Fruit fly (Drosophila melanogaster) whole organism, embryonic: ENCODE results near the gene AstCC.

ENCODE experiments used
- Asciz ChIP-seq: fragments of 200-800 bp; sonication (Bioruptor generic); optimal IDR thresholded peaks from 2 replicates; lab custom pipeline; 2017; ENCODE audit warnings: missing biosample characterization, mild to moderate bottlenecking, missing genetic modification characterization, missing genetic modification reagents
- Blimp-1 ChIP-seq: fragments of 200-800 bp; sonication (Bioruptor generic); optimal IDR thresholded peaks from 3 replicates; lab custom pipeline; 2018; ENCODE audit warnings: missing biosample characterization, missing genetic modification characterization, mild to moderate bottlenecking, moderate library complexity, missing genetic modification reagents
- CG10431 ChIP-seq: fragments of 200-800 bp; sonication (Bioruptor generic); optimal IDR thresholded peaks from 3 replicates; lab custom pipeline; 2018; ENCODE audit warnings: missing biosample characterization, mild to moderate bottlenecking, missing genetic modification characterization
- CG10543 ChIP-seq: fragments of 200-800 bp; sonication (Bioruptor generic); optimal IDR thresholded peaks from 3 replicates; lab custom pipeline; 2017; ENCODE audit warnings: missing biosample characterization, mild to moderate bottlenecking, missing genetic modification characterization, moderate library complexity
- CG11398 ChIP-seq: fragments of 200-800 bp; sonication (Bioruptor generic); optimal IDR thresholded peaks from 2 replicates; lab custom pipeline; 2016; ENCODE audit warnings: missing biosample characterization, missing genetic modification characterization
- CG11723 ChIP-seq: fragments of 200-800 bp; sonication (Bioruptor generic); optimal IDR thresholded peaks from 2 replicates; lab custom pipeline; 2017; ENCODE audit warnings: missing biosample characterization, mild to moderate bottlenecking, missing genetic modification characterization
- CG13123 ChIP-seq: fragments of 200-800 bp; sonication (Bioruptor generic); optimal IDR thresholded peaks from 2 replicates; lab custom pipeline; 2016; ENCODE audit warnings: missing biosample characterization, missing genetic modification characterization
- CG13424 ChIP-seq: fragments of 200-800 bp; sonication (Bioruptor generic); optimal IDR thresholded peaks from 2 replicates; lab custom pipeline; 2019; ENCODE audit warnings: missing biosample characterization, mild to moderate bottlenecking, missing genetic modification characterization, moderate library complexity
- CG15011 ChIP-seq: fragments of 200-800 bp; sonication (Bioruptor generic); optimal IDR thresholded peaks from 3 replicates; lab custom pipeline; 2018; ENCODE audit warnings: missing biosample characterization, mild to moderate bottlenecking, missing genetic modification characterization
- CG1529 ChIP-seq: fragments of 200-800 bp; sonication (Bioruptor generic); optimal IDR thresholded peaks from 3 replicates; lab custom pipeline; 2018; ENCODE audit warnings: missing biosample characterization, missing genetic modification characterization
- CG15514 ChIP-seq: fragments of 200-800 bp; sonication (Bioruptor generic); optimal IDR thresholded peaks from 3 replicates; lab custom pipeline; 2017; ENCODE audit warnings: missing biosample characterization, missing genetic modification characterization, mild to moderate bottlenecking, moderate library complexity, missing genetic modification reagents
- CG15601 ChIP-seq: fragments of 200-800 bp; sonication (Bioruptor generic); optimal IDR thresholded peaks from 3 replicates; lab custom pipeline; 2019; ENCODE audit warnings: missing biosample characterization, mild to moderate bottlenecking, missing genetic modification characterization, moderate library complexity
- CG1792 ChIP-seq: fragments of 200-800 bp; sonication (Bioruptor generic); optimal IDR thresholded peaks from 2 replicates; lab custom pipeline; 2016; ENCODE audit warnings: missing biosample characterization, missing genetic modification characterization
- CG31388 ChIP-seq: fragments of 200-800 bp; sonication (Bioruptor generic); optimal IDR thresholded peaks from 2 replicates; lab custom pipeline; 2016; ENCODE audit warnings: missing biosample characterization, missing genetic modification characterization
- CG3281 ChIP-seq: fragments of 200-800 bp; sonication (Bioruptor generic); optimal IDR thresholded peaks from 3 replicates; lab custom pipeline; 2017; ENCODE audit warnings: missing biosample characterization, mild to moderate bottlenecking, missing genetic modification characterization
- CG5953 ChIP-seq: fragments of 200-800 bp; sonication (Bioruptor generic); IDR thresholded peaks from 2 replicates; pipeline ENCODE4 v1.3.6; 2022; ENCODE audit warnings: missing biosample characterization, missing genetic modification characterization
- CG6683 ChIP-seq: fragments of 200-800 bp; sonication (Bioruptor generic); optimal IDR thresholded peaks from 2 replicates; lab custom pipeline; 2017; ENCODE audit warnings: missing biosample characterization, mild to moderate bottlenecking, missing genetic modification characterization, missing genetic modification reagents
- CG7357 ChIP-seq: fragments of 200-800 bp; sonication (Bioruptor generic); IDR thresholded peaks from 3 replicates; pipeline ENCODE4 v1.3.6; 2022; ENCODE audit warnings: missing biosample characterization, missing genetic modification characterization
- CG7372 ChIP-seq: fragments of 200-800 bp; sonication (Bioruptor generic); IDR thresholded peaks from 2 replicates; pipeline ENCODE4 v1.3.6; 2022; ENCODE audit warnings: missing biosample characterization, missing genetic modification characterization
- CG7786 ChIP-seq: fragments of 200-800 bp; sonication (Bioruptor generic); optimal IDR thresholded peaks from 2 replicates; lab custom pipeline; 2016; ENCODE audit warnings: missing biosample characterization, missing genetic modification characterization
- CG7963 ChIP-seq: fragments of 200-800 bp; sonication (Bioruptor generic); IDR thresholded peaks from 3 replicates; pipeline ENCODE4 v1.3.6; 2022; ENCODE audit warnings: missing biosample characterization, missing genetic modification characterization; ENCODE audit not compliant: partially characterized antibody
- CG8359 ChIP-seq: fragments of 200-800 bp; sonication (Bioruptor generic); optimal IDR thresholded peaks from 2 replicates; lab custom pipeline; 2017; ENCODE audit warnings: missing biosample characterization, mild to moderate bottlenecking, missing genetic modification characterization, borderline replicate concordance
- CG9215 ChIP-seq: fragments of 200-800 bp; sonication (Bioruptor generic); IDR thresholded peaks from 2 replicates; pipeline ENCODE4 v1.3.6; 2022; ENCODE audit warnings: missing biosample characterization, missing genetic modification characterization
- CG9609 ChIP-seq: fragments of 200-800 bp; sonication (Bioruptor generic); optimal IDR thresholded peaks from 3 replicates; lab custom pipeline; 2016; ENCODE audit warnings: missing biosample characterization, missing genetic modification characterization
- Camta ChIP-seq: fragments of 200-800 bp; sonication (Bioruptor generic); optimal IDR thresholded peaks from 2 replicates; lab custom pipeline; 2016; ENCODE audit warnings: missing biosample characterization, missing genetic modification characterization
- Dll ChIP-seq: fragments of 200-800 bp; sonication (Bioruptor generic); IDR thresholded peaks from 4 replicates; pipeline ENCODE4 v1.3.6; 2022; ENCODE audit warnings: missing biosample characterization, missing genetic modification characterization; ENCODE audit not compliant: partially characterized antibody
- Dp ChIP-seq: fragments of 200-800 bp; sonication (Bioruptor generic); optimal IDR thresholded peaks from 2 replicates; lab custom pipeline; 2018; ENCODE audit warnings: missing biosample characterization, mild to moderate bottlenecking, missing genetic modification characterization, moderate library complexity
- E2f2 ChIP-seq: fragments of 200-800 bp; sonication (Bioruptor generic); IDR thresholded peaks from 2 replicates; pipeline ENCODE4 v1.3.6; 2022; ENCODE audit warnings: missing biosample characterization, missing genetic modification characterization
- MESR4 ChIP-seq: fragments of 200-800 bp; sonication (Bioruptor generic); optimal IDR thresholded peaks from 2 replicates; lab custom pipeline; 2018; ENCODE audit warnings: missing biosample characterization, mild to moderate bottlenecking, missing genetic modification characterization, moderate library complexity
- Med ChIP-seq: fragments of 200-800 bp; sonication (Bioruptor generic); peaks from one replicate; lab custom pipeline; 2016; ENCODE audit warnings: missing biosample characterization, missing genetic modification characterization, mild to moderate bottlenecking, inconsistent platforms, moderate library complexity
- Scr ChIP-seq: fragments of 200-800 bp; sonication (Bioruptor generic); IDR thresholded peaks from 2 replicates; pipeline ENCODE4 v1.3.6; 2022; ENCODE audit warnings: missing biosample characterization, missing genetic modification characterization; ENCODE audit not compliant: partially characterized antibody
- al ChIP-seq: fragments of 200-800 bp; sonication (Bioruptor generic); IDR thresholded peaks from 2 replicates; pipeline ENCODE4 v1.3.6; 2022; ENCODE audit warnings: missing biosample characterization, missing genetic modification characterization
- ash1 ChIP-seq: fragments of 200-800 bp; sonication (Bioruptor generic); optimal IDR thresholded peaks from 2 replicates; lab custom pipeline; 2018; ENCODE audit warnings: missing biosample characterization, mild to moderate bottlenecking, missing genetic modification characterization
- bbx ChIP-seq: fragments of 200-800 bp; sonication (Bioruptor generic); IDR thresholded peaks from 2 replicates; pipeline ENCODE4 v1.3.6; 2022; ENCODE audit warnings: missing biosample characterization, missing genetic modification characterization; ENCODE audit not compliant: partially characterized antibody
- caup ChIP-seq: fragments of 200-800 bp; sonication (Bioruptor generic); optimal IDR thresholded peaks from 3 replicates; lab custom pipeline; 2017; ENCODE audit warnings: missing biosample characterization, mild to moderate bottlenecking, missing genetic modification characterization, moderate library complexity; ENCODE audit not compliant: severe bottlenecking
- chm ChIP-seq: fragments of 200-800 bp; sonication (Bioruptor generic); IDR thresholded peaks from 2 replicates; pipeline ENCODE4 v1.3.6; 2022; ENCODE audit warnings: missing biosample characterization, missing genetic modification characterization
- fd96Cb ChIP-seq: fragments of 200-800 bp; sonication (Bioruptor generic); optimal IDR thresholded peaks from 2 replicates; lab custom pipeline; 2018; ENCODE audit warnings: missing biosample characterization, mild to moderate bottlenecking, missing genetic modification characterization, moderate library complexity
- gcm2 ChIP-seq: fragments of 200-800 bp; sonication (Bioruptor generic); optimal IDR thresholded peaks from 2 replicates; lab custom pipeline; 2016; ENCODE audit warnings: missing biosample characterization, missing genetic modification characterization
- hbn ChIP-seq: fragments of 200-800 bp; sonication (Bioruptor generic); IDR thresholded peaks from 2 replicates; pipeline ENCODE4 v1.3.6; 2022; ENCODE audit warnings: missing biosample characterization, missing genetic modification characterization; ENCODE audit not compliant: partially characterized antibody
- p53 ChIP-seq: fragments of 200-800 bp; sonication (Bioruptor generic); optimal IDR thresholded peaks from 2 replicates; lab custom pipeline; 2016; ENCODE audit warnings: missing biosample characterization, missing genetic modification characterization
- pzg ChIP-seq: fragments of 200-800 bp; sonication (Bioruptor generic); optimal IDR thresholded peaks from 3 replicates; lab custom pipeline; 2018; ENCODE audit warnings: missing biosample characterization, mild to moderate bottlenecking, missing genetic modification characterization, moderate library complexity
- so ChIP-seq: fragments of 200-800 bp; sonication (Bioruptor generic); IDR thresholded peaks from 3 replicates; pipeline ENCODE4 v1.3.6; 2022; ENCODE audit warnings: missing biosample characterization, missing genetic modification characterization
- trh ChIP-seq: fragments of 200-800 bp; sonication (Bioruptor generic); optimal IDR thresholded peaks from 2 replicates; lab custom pipeline; 2016; ENCODE audit warnings: missing biosample characterization, missing genetic modification characterization
- unc-4 ChIP-seq: fragments of 200-800 bp; sonication (Bioruptor generic); IDR thresholded peaks from 2 replicates; pipeline ENCODE4 v1.3.6; 2022; ENCODE audit warnings: missing biosample characterization, missing genetic modification characterization; ENCODE audit not compliant: partially characterized antibody
- usp ChIP-seq: fragments of >200 bp; optimal IDR thresholded peaks from 2 replicates; lab custom pipeline; 2017; ENCODE audit warnings: missing biosample characterization, missing genetic modification characterization
- zen ChIP-seq: fragments of 200-800 bp; sonication (Bioruptor generic); optimal IDR thresholded peaks from 3 replicates; lab custom pipeline; 2018; ENCODE audit warnings: missing biosample characterization, mild to moderate bottlenecking, missing genetic modification characterization, moderate library complexity

Gene AstCC

DNA sequence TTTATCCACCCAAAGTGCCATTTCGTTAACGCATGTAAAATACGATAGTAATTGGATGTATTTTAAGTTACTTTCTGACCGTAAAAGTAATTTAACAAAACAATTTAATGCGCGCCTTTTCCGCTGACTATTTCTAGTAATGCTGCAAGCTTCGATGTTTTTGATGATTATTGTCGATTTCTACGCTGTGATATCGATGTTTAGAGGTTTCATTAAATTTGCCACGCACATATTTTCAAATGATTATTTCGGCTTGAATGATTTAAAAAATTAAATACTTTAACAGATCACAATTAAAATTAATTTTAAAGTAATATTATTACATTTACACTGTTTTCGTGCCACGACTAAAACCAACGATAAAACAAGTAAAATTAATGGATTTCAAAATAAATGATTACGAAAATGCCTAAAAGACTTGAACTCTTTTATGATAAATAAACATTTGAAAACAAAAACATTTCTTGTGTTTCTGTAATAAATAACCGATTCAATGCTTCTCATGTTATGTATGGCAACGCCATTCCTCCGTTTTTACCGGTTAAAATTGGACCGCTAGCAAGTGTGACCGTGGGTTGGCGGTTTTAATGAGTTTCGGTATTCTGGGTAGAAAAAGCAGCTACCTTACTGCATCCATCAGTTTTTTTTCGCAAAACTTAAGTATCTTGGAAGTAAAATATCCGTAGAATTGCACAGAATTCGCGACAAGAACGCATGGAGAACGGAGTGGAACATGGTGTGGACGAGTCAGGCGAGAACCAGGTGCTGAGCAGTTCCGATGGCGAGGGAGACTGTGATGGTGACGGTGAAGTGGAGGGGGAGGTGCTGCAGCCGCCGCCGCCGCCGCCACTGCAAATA, 45.4 kb upstream of the AstCC start, which contains the start of the genes RfC38 and CG4751 (continued):
- TF ChIP-seq CG7372 (GFP tag; lab: Robert Waterston, UW), result no peak
- no peak for TF ChIP-seq gcm2
- peak; percentile 56 for TF ChIP-seq E2f2 (GFP tag; lab: Robert Waterston, UW)
- TF ChIP-seq Dp, result peak; percentile 65
- no peak for TF ChIP-seq CG13424
- no peak for TF ChIP-seq CG9215 (GFP tag; lab: Robert Waterston, UW)
- TF ChIP-seq unc-4 (GFP tag; lab: Robert Waterston, UW), result peak; percentile 68
- no peak for TF ChIP-seq CG10431
- TF ChIP-seq CG8359 (GFP tag; lab: Kevin White, UChicago), result no peak
- 0 out of 2 replicates have a peak, but pooled peaks have one; percentile 14 for TF ChIP-seq chm (GFP tag; lab: Robert Waterston, UW)

DNA sequence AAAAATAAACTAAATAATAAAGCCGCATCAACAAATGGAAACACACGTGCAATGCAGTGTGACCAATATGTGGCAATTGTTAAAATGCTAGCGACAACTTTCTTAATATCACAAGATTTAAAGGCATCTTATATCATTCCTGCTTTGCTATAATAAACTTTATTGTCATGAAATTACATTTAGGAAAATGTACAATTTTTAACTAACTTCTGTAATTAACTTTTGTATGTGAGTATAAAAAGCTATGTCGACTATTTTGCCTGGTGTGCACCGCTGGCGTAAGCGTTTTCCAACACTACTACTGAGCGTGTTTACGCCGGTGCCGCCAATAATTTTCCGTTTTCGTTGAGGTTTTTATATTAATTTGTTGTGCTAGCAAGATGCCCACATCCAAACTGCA, 38.5 kb upstream of the AstCC start, which contains the start of the genes Csl4 and Nup160:
Csl4 (minus strand) TSS at position 69 of the 400 bp plus-strand sequence.
Nup160 (plus strand) TSS at position 279 of the 400 bp plus-strand sequence.
- TF ChIP-seq Dll (0 out of 4 replicates have a peak, but pooled peaks have one; percentile 48), CG7357 (GFP tag; lab: Robert Waterston, UW) (peak; percentile 34; the same call in 1 of the 3 replicates), CG11723 (GFP tag; lab: Kevin White, UChicago) (no peak), caup (GFP tag; lab: Kevin White, UChicago) (peak; percentile 74), CG15601 (tag; lab: Kevin White, UChicago) (no peak), al (GFP tag; lab: Robert Waterston, UW) (peak; percentile 69), so (peak; percentile 47; the same call in 2 of the 3 replicates), CG15011 (GFP tag; lab: Kevin White, UChicago) (no peak), CG1792 (GFP tag; lab: Kevin White, UChicago) (peak; percentile 77), CG6683 (GFP tag; lab: Kevin White, UChicago) (peak; percentile 40), CG7786 (GFP tag; lab: Kevin White, UChicago) (peak; percentile 88), CG9609 (GFP tag; lab: Kevin White, UChicago) (peak; percentile 85), Asciz (no peak), CG11398 (GFP tag; lab: Kevin White, UChicago) (peak; percentile 52), CG31388 (peak; percentile 42), CG5953 (GFP tag; lab: Robert Waterston, UW) (0 out of 2 replicates have a peak, but pooled peaks have one; percentile 15), fd96Cb (tag; lab: Kevin White, UChicago) (peak; percentile 44), p53 (GFP tag; lab: Kevin White, UChicago) (peak; percentile 71), Blimp-1 (GFP tag; lab: Kevin White, UChicago) (no peak), ash1 (GFP tag; lab: Kevin White, UChicago) (no peak), CG10431 (peak; percentile 10), Scr (peak; percentile 36), usp (no peak), CG1529 (GFP tag; lab: Kevin White, UChicago) (no peak), trh (GFP tag; lab: Kevin White, UChicago) (peak; percentile 28), CG10543 (GFP tag; lab: Kevin White, UChicago) (peak; percentile 36), hbn (GFP tag; lab: Robert Waterston, UW) (0 out of 2 replicates have a peak, but pooled peaks have one; percentile 32), Camta (GFP tag; lab: Kevin White, UChicago) (peak; percentile 68), CG3281 (GFP tag; lab: Kevin White, UChicago) (peak; percentile 72), CG13123 (GFP tag; lab: Kevin White, UChicago) (peak; percentile 74), Med (GFP tag; lab: Kevin White, UChicago) (peak; percentile 98), pzg (GFP tag; lab: Kevin White, UChicago) (peak; percentile 67), MESR4 (GFP tag; lab: Kevin White, UChicago) (peak; percentile 18), CG15514 (GFP tag; lab: Kevin White, UChicago) (peak; percentile 66), zen (tag; lab: Kevin White, UChicago) (peak; percentile 68), bbx (no peak; the same call in 1 of the 2 replicates), CG7963 (GFP tag; lab: Robert Waterston, UW) (no peak)
